Worm (Caenorhabditis elegans) whole organism, L2 larva: ENCODE measurements around the gene col-114.

Source experiments
- ama-1 ChIP-seq: fragments of 150-350 bp; optimal IDR thresholded peaks from 2 replicates; lab custom pipeline; 2018; ENCODE audit warnings: inconsistent platforms
- elt-1 ChIP-seq: fragments of 150-350 bp; optimal IDR thresholded peaks from 2 replicates; lab custom pipeline; 2014; ENCODE audit warnings: missing biosample characterization, missing genetic modification characterization

DNA sequence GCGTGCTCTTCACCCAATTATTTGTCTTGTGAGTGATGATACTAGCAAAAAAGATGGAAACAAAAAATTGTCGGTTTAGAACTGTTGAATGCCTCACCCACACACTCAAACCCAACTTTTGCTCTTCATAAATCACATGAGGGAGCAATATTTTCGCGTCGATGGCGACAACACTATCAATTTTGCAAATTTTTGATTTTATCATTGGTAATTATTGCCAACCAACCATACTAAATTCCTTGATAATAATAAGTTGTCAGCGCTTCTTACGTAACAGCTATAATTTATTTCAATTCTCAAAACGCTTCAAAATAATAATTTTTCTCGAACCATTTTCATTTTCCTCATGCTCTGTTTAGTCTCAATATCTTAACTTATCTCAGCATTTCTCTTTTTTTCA is 33.7 kb downstream of the col-114 start:
- TF ChIP-seq ama-1 (lab: Kevin White, UChicago) (no peak), elt-1 (no peak)
